Worm (Caenorhabditis elegans) whole organism, L3 larva: ENCODE data around the gene lipl-6.

Source experiments
- ama-1 ChIP-seq: fragments of 150-350 bp; optimal IDR thresholded peaks from 2 replicates; lab custom pipeline; 2018
- nhr-12 ChIP-seq: fragments of 150-350 bp; optimal IDR thresholded peaks from 2 replicates; lab custom pipeline; 2014; ENCODE audit warnings: missing biosample characterization, missing genetic modification characterization
- ztf-4 ChIP-seq: fragments of 150-350 bp; optimal IDR thresholded peaks from 2 replicates; lab custom pipeline; 2014; ENCODE audit warnings: missing biosample characterization, missing genetic modification characterization

DNA sequence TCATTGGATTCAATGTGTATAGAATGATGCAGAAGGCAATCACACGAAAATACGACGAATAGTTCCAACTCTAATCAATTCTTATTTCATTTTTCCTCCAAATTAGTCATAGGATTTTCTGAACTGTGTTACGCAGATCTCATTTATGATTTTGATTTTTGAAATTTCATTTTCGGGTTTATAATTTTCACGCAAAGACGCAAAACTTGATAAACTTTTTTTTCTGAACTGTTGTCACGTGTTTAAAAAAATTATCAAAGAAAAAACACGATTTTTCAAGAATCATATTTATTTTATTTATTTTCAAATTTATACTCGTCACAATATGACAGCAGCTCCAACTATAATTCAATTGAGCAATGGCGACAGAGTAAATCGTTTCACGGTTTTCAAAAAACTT, 37.4 kb downstream of the lipl-6 start, which contains the start of gene K11C4.1:
- TF ChIP-seq ztf-4 (tag; lab: Kevin White, UChicago) (no peak), ama-1 (no peak), nhr-12 (tag; lab: Kevin White, UChicago) (no peak)
